Fruit fly (Drosophila melanogaster): ENCODE results near the gene Dref.

Gene Dref

DNA sequence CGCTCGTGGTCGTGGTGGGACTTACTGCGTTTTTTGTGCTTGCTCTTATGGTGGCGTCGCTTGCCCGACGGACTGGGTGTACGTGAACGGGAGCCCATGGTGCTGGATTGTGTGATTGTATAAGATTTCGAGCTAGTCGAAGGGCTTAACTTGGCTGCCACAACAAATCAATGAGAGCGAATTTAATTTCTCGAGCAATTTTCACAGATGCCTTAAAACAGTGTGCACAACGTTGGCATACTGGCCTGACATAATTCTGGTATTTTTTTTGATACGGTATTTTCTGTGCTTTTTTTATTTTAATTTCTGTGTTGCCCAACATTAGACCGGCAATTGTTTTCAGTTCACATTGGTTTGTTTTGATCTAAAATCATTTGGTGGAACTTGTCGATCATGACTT is 29.1 kb downstream of the Dref start, which contains the start of gene Arglu1:
Gene Arglu1 (minus strand): TSS at position 227 of the 400 bp plus-strand sequence.
- TF ChIP-seq cyc (GFP tag; optimal IDR thresholded peaks at IDR 0.05) (peak; percentile 40), CG31627 (GFP tag; optimal IDR thresholded peaks at IDR 0.05) (peak; percentile 9), CG6163 (GFP tag; IDR thresholded peaks at IDR 0.05) (peak; percentile 53; the same call in 2 of the 3 replicates), vri (GFP tag; optimal IDR thresholded peaks at IDR 0.05) (no peak), lz (GFP tag; optimal IDR thresholded peaks at IDR 0.05) (peak; percentile 41), esn (GFP tag; optimal IDR thresholded peaks at IDR 0.05) (no peak), fd85E (GFP tag; optimal IDR thresholded peaks at IDR 0.05) (no peak)

DNA sequence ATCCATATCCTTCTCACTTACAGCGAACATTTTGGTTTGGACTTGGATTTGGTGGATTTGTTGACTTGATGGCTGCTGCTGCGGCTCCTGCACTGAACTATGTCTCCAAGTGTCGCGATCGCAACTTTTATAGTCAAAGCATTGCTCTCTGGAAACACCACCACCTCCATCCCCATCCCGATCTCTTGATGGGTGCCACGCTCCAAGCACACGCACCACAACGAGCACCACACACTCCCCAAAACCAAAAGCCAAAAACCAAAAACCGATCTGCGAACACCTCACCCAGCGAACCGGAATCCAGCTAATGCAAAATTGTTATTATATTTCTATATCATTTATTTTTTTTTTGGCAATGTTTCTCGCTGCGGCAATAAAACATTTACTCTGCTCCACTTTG is 34.0 kb downstream of the Dref start, which contains the start of gene Cpr30F:
Gene Cpr30F (minus strand): TSS at position 101 of the 400 bp plus-strand sequence.
- TF ChIP-seq net (GFP tag; optimal IDR thresholded peaks at IDR 0.05) (no peak), svp (GFP tag) (no peak), Ets21C (GFP tag; optimal IDR thresholded peaks at IDR 0.05) (no peak), Sox14 (GFP tag; optimal IDR thresholded peaks at IDR 0.05) (no peak), dac (GFP tag; optimal IDR thresholded peaks at IDR 0.05) (no peak), Hr4 (GFP tag; optimal IDR thresholded peaks at IDR 0.05) (no peak), CG11294 (GFP tag; IDR thresholded peaks at IDR 0.05) (no peak), Sox102F (GFP tag; optimal IDR thresholded peaks at IDR 0.05) (no peak), spab (GFP tag; optimal IDR thresholded peaks at IDR 0.05) (no peak), CG7368 (GFP tag; optimal IDR thresholded peaks at IDR 0.05) (no peak), CG11902 (GFP tag; optimal IDR thresholded peaks at IDR 0.05) (no peak), CG6854 (GFP tag; optimal IDR thresholded peaks at IDR 0.05) (no peak), Met (GFP tag; optimal IDR thresholded peaks at IDR 0.05) (no peak), Smox (GFP tag; optimal IDR thresholded peaks at IDR 0.05) (no peak), esn (GFP tag; optimal IDR thresholded peaks at IDR 0.05) (no peak), acj6 (GFP tag; optimal IDR thresholded peaks at IDR 0.05) (no peak), eg (GFP tag; IDR thresholded peaks at IDR 0.05) (no peak), salr (GFP tag; optimal IDR thresholded peaks at IDR 0.05) (no peak)

DNA sequence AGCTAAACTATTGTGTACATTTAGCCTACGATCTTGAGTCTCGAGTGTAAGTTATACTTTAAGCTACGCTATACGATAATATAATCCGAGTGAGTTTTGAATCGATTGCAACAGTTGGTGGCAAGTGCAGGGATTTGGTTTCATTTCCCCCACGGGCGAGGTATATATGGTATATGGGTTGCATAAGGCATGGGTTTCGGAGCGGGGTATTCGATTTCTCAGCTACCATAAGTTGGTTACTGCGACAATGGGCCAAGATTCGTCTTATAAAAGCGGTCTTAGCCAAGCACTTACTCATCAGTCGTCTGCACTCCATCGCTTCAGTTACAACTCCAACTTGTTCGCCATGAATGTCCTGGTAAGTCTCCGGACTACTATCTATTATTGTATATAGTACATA is 36.7 kb downstream of the Dref start, which contains the start of gene CG42367:
Gene CG42367 (plus strand): TSS at position 301 of the 400 bp plus-strand sequence.
- TF ChIP-seq Blimp-1 (GFP tag; optimal IDR thresholded peaks at IDR 0.05) (no peak), Smox (GFP tag; optimal IDR thresholded peaks at IDR 0.05) (no peak), CG34406 (GFP tag; optimal IDR thresholded peaks at IDR 0.05) (no peak), dac (GFP tag; optimal IDR thresholded peaks at IDR 0.05) (no peak), CG16779 (tag; optimal IDR thresholded peaks at IDR 0.05) (no peak), CG6792 (GFP tag; optimal IDR thresholded peaks at IDR 0.05) (no peak), CG11294 (GFP tag; IDR thresholded peaks at IDR 0.05) (no peak), Eip93F (GFP tag; optimal IDR thresholded peaks at IDR 0.05) (no peak), CG6276 (GFP tag; optimal IDR thresholded peaks at IDR 0.05) (no peak), cyc (GFP tag; optimal IDR thresholded peaks at IDR 0.05) (no peak), Eip78C (GFP tag) (no peak), CG10669 (GFP tag; optimal IDR thresholded peaks at IDR 0.05) (no peak), dsx (GFP tag; optimal IDR thresholded peaks at IDR 0.05; ENCODE audit: poor library complexity, severe bottlenecking) (no peak), svp (GFP tag) (no peak), achi (GFP tag; optimal IDR thresholded peaks at IDR 0.05) (no peak), Hr39 (GFP tag; optimal IDR thresholded peaks at IDR 0.05) (no peak)

DNA sequence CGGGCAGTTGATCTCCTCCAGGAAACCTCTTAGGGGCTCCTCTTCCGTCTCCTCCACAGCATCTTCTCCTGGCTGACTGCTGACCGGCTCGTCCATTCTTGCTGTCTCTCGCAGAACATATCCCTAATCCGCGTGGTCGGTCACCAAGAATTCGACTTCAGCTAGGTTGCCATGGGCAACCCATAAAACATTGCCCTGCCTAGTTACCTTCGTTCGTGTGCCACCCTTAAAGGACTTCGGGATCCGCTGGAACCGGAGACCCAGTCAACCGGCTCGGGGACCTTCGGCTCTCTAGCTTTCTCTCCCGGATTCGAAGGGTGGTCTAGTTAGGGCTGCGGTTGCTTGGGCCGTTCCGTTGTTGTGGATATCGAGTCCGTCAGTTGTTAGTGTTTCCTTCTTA is 42.3 kb downstream of the Dref start, which contains the start of the genes TbCMF46 and CG42366:
Gene TbCMF46 (minus strand): TSS at position 101 of the 400 bp plus-strand sequence.
Gene CG42366 (plus strand): TSS at position 397 of the 400 bp plus-strand sequence.
- no peak for TF ChIP-seq CG8319 (GFP tag; optimal IDR thresholded peaks at IDR 0.05)
- no peak for TF ChIP-seq Eip75B (GFP tag; optimal IDR thresholded peaks at IDR 0.05)
- no peak for TF ChIP-seq topi (GFP tag; optimal IDR thresholded peaks at IDR 0.05)
- no peak for TF ChIP-seq dsx (GFP tag; optimal IDR thresholded peaks at IDR 0.05; ENCODE audit: poor library complexity, severe bottlenecking)
- no peak for TF ChIP-seq Hr4 (GFP tag; optimal IDR thresholded peaks at IDR 0.05)
- no peak for TF ChIP-seq CG4318 (GFP tag; optimal IDR thresholded peaks at IDR 0.05)
- TF ChIP-seq dac (GFP tag; optimal IDR thresholded peaks at IDR 0.05): no peak
- no peak for TF ChIP-seq fd85E (GFP tag; optimal IDR thresholded peaks at IDR 0.05)
- TF ChIP-seq eg (GFP tag; IDR thresholded peaks at IDR 0.05): no peak
- no peak for TF ChIP-seq CG6808 (GFP tag; optimal IDR thresholded peaks at IDR 0.05)
